Fruit fly (Drosophila melanogaster) whole organism, larva: Measurements from ENCODE around the gene nAChRalpha3.
A peak's percentile ranks its signal among the peaks of the same experiment; 100 is the strongest.

Experiments
- noc ChIP-seq: fragments of 200-800 bp; sonication (Bioruptor generic); optimal IDR thresholded peaks from 3 replicates; lab custom pipeline; 2019; ENCODE audit warnings: missing biosample characterization, mild to moderate bottlenecking, missing genetic modification characterization, moderate library complexity

nAChRalpha3 gene

DNA sequence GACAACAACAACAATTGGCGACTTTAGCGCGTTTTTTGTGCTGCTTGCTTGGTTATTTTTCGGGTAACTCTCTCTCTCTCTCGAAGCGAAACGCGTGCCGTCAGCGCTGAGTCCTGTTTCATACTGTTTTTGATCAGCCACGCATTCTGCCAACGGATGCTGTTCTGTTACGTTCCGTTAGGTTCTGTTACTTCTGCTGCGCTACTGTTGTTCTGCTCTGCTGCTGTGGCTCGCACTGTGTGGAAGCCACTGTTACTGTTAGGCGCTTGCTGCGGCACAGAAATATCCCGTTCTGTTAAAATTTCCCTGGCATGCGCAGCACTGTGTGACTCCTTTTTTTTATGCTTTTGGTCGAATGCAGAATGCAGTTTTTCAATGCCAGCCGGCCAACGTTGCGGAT lies at the start of gene nAChRalpha3:
Gene nAChRalpha3, minus strand, starts transcription at position 101 of the 400 bp plus-strand sequence.
- no peak for TF ChIP-seq noc

DNA sequence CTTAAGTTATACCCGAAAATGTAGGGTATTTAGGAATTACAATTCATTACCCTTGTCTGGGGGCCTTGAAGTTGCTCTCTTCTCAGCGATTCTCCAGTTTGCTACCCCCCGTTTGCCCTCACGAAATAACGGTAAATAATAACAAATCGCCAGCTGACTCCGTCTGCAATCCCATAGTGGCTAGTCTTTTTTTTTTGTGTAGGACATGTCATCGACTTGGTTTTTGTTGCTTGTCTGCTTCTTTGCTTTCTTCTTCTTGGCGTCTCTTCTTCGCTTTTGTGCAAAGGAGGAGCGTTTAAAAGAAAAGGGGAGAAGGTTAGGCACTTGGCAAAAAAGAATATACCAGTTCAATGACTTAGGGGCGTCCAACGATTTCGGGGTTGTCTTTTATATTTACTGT lies 49.2 kb upstream of the nAChRalpha3 start:
- no peak for TF ChIP-seq noc

DNA sequence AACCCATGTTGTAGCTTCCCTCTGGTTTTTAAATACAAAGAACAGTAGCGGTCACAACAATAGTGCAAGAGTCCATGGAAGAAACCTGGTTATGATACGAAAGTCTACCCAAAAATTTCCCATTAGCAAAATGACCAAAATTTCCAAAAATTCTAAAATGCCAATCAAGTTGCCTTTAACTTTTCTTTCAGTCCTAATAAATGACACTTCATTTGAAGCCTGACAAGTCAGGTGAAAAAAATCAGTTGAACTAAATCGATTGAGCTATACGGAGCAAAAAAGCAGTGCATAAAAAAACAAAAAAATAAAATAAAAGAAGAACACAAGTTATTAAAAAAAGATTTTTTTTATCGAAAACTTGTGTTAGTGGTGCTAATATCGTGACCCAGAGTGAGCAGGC lies 48.6 kb upstream of the nAChRalpha3 start:
- TF ChIP-seq noc: no peak

dm6 chrX:8414351-8414750 lies 47.4 kb upstream of the nAChRalpha3 start:
- no peak for TF ChIP-seq noc

- no peak for TF ChIP-seq noc
Observed at dm6 chrX:8413513-8414113, 46.6 kb upstream of the nAChRalpha3 start.

DNA sequence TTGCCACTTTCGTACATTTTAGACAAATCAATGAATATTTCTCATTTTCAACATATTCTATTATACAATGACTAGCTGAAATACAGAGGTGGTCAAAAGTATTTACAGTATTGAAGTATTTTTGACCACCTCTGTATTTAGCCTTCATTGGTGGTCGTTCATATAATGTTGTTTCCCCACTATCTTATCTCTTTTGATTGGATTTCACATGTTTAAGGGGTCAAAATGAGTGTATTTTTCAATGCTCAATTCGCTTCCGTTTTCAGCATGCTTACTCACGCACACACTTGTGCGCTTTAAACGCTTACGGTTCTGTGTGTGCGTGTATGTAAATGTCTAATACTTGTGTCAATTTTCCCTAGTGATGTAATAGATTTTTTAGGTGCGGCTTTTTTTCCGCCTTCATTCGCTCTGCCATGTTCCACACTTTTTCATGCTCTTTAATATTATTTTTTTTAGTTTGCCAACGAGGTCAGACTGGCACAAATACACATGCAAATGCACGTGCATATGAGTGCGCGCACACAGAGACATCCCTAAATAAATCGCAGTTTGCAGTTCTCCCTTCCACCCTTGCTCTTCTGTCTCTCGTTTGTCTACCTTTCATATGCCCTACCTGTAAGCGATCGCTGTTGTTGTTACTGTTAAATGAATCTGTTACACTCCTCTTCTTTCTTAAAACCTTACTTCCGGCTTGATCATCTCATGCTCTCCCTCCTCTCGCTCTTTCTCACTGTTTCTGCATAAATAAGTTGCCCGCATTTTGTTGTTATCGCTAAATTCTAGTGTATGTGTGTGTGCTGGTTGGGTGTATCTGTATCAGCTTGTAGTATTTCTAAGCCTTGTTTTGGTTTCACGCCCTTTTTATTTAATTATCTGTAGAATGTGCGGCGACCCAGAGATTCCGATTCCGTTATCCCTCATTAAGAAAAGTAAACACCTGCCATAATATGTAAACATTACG lies 45.5 kb upstream of the nAChRalpha3 start:
- TF ChIP-seq noc: no peak

DNA sequence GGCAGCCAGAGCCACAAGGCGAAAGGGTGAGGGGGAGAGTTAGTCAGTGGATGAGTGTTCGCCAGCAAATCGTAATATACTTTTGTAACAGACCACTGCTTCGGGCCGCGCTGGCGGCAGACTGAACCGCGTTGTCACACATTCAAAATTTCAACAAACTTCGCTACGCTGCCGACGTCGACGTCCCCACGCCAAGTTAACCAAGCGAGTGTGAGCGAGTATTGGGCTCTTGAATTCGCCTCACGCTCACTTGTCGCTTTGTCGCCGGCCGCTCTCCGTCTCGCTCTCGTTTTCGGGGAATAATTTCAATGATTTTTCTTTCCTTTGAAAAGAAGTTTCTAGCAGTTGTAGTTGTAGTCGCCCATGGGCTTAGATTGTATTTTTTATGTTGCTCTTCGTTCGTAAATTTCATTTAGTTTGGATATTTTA lies 44.6 kb upstream of the nAChRalpha3 start, which contains the start of gene lawc:
Gene lawc, minus strand, starts transcription at position 127 of the 429 bp plus-strand sequence.
- TF ChIP-seq noc: peak; percentile 44

- TF ChIP-seq noc: no peak
Observed at dm6 chrX:8410349-8411240, 43.6 kb upstream of the nAChRalpha3 start.

dm6 chrX:8409793-8410192 lies 42.8 kb upstream of the nAChRalpha3 start:
- TF ChIP-seq noc: peak; percentile 65

DNA sequence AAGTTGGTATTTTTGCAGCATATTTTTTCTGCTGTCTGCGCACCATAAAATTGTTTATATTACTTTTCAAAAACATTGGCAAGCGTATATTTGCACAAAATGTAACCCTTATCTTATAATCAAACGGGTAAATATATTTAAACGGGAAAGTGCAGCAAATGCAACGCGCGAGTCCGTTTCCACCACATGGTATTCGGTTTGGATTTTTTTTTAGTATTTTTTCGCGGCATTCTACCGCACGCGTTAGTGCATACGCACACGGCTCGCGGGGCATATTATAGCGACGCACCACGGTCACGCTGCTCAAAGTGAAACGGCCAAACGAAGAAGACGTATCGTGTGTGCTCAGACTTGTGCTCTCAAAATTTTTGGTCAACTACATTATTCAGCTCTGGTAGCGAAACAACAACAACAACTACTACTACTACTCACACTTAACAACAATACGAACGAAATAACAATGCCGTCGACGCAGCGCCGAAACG lies 42.0 kb upstream of the nAChRalpha3 start, which contains the start of gene Trf2:
Gene Trf2, plus strand, starts transcription at position 302 of the 485 bp plus-strand sequence.
- TF ChIP-seq noc: no peak

- no peak for TF ChIP-seq noc
Observed at dm6 chrX:8407124-8407775, 40.3 kb upstream of the nAChRalpha3 start, which contains the start of gene PIG-T. PIG-T (minus strand) TSS chrX:8407263.

DNA sequence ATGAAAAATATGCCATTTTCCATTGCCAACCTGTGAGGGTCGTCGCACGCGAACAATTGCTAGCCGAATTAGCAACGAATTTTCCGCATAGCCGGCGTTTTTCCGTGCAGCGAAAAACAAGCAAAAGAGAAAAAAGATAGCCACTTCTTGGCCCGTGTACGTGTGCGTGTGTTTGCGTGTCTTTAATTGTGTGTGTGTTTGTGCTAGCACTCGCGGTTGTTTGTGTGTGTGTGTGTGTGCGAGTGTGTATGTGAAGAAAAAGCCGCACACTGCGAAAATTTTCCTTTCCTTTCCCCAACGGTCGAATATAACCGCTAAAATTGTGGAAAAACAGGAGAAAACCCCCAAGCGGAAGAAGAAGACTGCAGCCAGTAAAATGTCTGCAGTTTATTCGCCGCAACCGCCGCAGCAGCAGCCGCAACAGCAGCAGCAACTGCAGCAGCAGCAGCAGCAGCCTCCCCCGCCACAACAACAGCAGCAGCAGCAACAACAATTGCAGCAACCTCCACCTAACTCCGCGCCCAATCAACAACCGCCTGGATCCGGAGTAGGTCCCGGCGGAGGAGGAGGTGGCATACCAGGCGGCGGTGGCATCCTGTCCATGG lies 32.2 kb upstream of the nAChRalpha3 start:
- no peak for TF ChIP-seq noc

DNA sequence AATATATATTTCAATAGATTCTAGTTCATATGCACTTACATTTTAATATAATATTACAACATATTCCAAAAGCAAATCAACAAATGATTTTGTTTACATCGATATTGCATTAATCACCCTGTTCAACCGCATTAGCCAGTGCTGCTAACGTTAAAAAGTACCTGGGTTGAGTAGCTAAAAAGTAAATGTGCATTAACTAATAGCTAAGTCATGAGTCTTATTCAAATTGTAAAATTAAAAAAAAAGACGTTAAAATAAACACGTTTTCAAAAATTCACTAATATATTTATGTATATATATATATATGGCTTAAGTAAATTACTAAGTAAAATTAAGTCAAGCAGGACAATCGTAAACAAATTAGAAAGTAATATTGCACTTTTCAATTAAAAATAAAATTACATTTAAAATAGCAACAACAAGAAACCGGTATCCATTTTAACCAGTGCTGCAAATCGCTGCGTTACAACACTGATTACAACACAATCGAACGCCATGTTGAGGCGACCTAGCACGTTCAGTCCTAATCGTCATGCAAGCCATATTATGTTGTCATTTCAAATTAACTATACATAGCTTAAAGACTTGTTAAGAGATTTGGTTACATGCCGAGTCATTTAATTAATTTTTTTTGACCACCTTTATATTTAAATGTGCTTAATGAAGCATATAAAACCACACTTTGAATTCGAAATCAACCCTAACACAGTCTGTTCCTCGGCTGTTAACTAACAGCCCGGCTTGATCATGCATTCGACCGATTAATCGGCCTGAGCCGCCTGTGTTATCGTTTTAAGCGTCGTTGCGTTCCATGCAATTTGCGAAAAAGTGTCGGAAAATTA lies 31.4 kb upstream of the nAChRalpha3 start, which contains the start of gene CG10555:
Gene CG10555, plus strand, starts transcription at position 764 of the 842 bp plus-strand sequence.
- TF ChIP-seq noc: peak; percentile 68

DNA sequence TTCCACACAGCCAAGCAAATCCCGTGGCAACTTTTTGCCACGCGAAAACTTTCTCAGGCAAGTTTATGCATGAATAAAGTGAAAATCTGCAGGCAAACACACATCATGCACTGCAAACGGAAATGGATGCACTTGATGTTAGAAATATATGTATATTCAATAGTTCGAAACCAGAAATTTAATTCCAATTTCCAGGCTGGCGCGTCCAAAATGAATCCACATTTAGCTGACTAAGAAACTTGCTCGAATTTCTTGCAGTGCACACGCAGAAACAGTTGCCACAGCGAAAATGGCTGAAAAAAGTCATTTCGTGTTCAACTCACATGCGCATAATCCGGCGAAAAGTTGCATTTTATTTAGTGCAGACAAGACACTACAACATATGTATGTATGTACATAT lies 29.6 kb upstream of the nAChRalpha3 start:
- TF ChIP-seq noc: no peak
